Fruit fly (Drosophila melanogaster): ENCODE measurements around the gene Rab40.

Gene Rab40

DNA sequence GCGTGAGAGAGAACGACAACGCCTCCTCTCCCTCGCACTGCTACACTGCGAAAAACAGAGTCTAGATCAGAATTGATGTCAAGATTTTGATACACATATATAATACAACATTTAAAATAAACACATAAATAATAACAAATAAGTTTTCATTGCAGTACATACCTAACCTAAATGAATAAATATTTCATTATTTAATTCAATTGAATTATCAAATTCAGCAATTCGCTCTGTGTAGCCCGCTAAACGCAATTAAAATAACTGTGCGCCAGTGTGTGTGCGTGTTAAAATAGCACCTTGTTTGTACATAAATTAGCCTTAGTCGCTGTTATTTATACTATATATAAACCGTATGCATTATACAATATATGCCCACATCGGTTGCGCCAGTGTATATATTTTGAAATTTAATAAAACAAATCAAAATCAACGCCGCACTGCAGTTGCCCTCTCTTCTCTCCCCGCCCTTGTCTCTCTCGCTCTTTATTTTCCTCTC, 9.4 kb upstream of the Rab40 start:
- TF ChIP-seq gl (tag; optimal IDR thresholded peaks at IDR 0.05) (peak; percentile 76), CG9948 (tag; optimal IDR thresholded peaks at IDR 0.05) (peak; percentile 90), Pif1A (GFP tag; optimal IDR thresholded peaks at IDR 0.05) (peak; percentile 90), CG34367 (tag; optimal IDR thresholded peaks at IDR 0.05) (peak; percentile 85), CG14655 (GFP tag; optimal IDR thresholded peaks at IDR 0.05) (peak; percentile 94), EcR (GFP tag; optimal IDR thresholded peaks at IDR 0.05) (no peak), fd96Ca (GFP tag; IDR thresholded peaks at IDR 0.05) (peak; percentile 91), Pif1B (GFP tag; optimal IDR thresholded peaks at IDR 0.05) (peak; percentile 89), Ets98B (GFP tag; IDR thresholded peaks at IDR 0.05) (peak; percentile 95), CG10348 (GFP tag; IDR thresholded peaks at IDR 0.05) (peak; percentile 83), D1 (tag; optimal IDR thresholded peaks at IDR 0.05) (peak; percentile 77), CG12605 (GFP tag; IDR thresholded peaks at IDR 0.05) (peak; percentile 93), CG4496 (GFP tag; IDR thresholded peaks at IDR 0.05) (peak; percentile 98), CG13204 (GFP tag; optimal IDR thresholded peaks at IDR 0.05) (peak; percentile 68), CG15710 (tag; optimal IDR thresholded peaks at IDR 0.05) (peak; percentile 89), rn (GFP tag; IDR thresholded peaks at IDR 0.05) (peak; percentile 91), CG8301 (tag; optimal IDR thresholded peaks at IDR 0.05) (peak; percentile 91), Snoo (tag; optimal IDR thresholded peaks at IDR 0.05) (peak; percentile 92), CG32121 (GFP tag; IDR thresholded peaks at IDR 0.05) (peak; percentile 98), CG17806 (tag; optimal IDR thresholded peaks at IDR 0.05) (peak; percentile 86), CG8159 (tag; optimal IDR thresholded peaks at IDR 0.05) (peak; percentile 92)

- TF ChIP-seq CG17806 (tag; optimal IDR thresholded peaks at IDR 0.05) (no peak), CG32121 (GFP tag; IDR thresholded peaks at IDR 0.05) (peak; percentile 27; the same call in 1 of the 2 replicates), CG15710 (tag; optimal IDR thresholded peaks at IDR 0.05) (no peak), Pif1A (GFP tag; optimal IDR thresholded peaks at IDR 0.05) (no peak), Ets98B (GFP tag; IDR thresholded peaks at IDR 0.05) (peak; percentile 27; the same call in 1 of the 2 replicates), CG12605 (GFP tag; IDR thresholded peaks at IDR 0.05) (peak; percentile 46), CG9948 (tag; optimal IDR thresholded peaks at IDR 0.05) (no peak), CG8159 (tag; optimal IDR thresholded peaks at IDR 0.05) (no peak), CG34367 (tag; optimal IDR thresholded peaks at IDR 0.05) (no peak), CG8301 (tag; optimal IDR thresholded peaks at IDR 0.05) (no peak), fd96Ca (GFP tag; IDR thresholded peaks at IDR 0.05) (peak; percentile 58; the same call in 2 of the 3 replicates), CG10348 (GFP tag; IDR thresholded peaks at IDR 0.05) (no peak), CG4496 (GFP tag; IDR thresholded peaks at IDR 0.05) (peak; percentile 68; the same call in 2 of the 3 replicates)
These were observed 8.5 kb upstream of the Rab40 start for dm6 chrX:12471408-12471807.

DNA sequence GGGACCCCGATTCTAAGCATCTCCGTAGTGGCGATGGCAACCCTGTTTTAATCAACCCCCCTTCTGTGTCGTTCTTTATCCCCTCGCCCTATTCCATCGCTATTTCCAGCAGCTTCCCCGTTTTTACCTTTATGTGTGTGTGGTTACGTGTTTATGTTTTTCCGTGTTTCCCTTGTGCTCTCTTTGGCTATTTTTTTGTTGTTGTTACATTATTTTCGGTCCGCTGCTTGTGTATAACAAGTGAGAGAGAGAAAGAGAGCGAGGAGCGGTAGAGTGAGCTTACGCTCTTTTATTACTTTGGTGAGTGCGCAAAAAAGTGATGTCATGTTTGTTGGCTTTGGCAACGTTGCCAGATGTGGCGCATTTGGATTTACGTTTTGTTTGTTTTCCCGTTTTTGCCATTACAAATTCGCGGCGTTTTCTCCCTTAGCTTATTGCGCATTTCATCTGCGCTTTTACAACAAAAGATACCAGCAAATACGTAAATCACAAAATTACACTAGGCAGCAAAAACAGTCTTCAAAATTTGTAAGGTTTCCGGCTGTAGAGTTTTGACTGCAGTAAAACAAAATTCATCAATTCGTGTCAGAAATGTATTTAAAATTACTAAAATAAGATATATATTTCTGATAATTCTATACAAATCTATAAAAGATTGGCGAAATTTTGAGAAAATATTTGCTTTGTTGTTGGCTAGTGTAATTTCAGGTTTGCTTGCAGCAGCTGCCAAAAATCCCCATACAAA, 7.4 kb upstream of the Rab40 start:
- peak; percentile 6; the same call in 1 of the 2 replicates for TF ChIP-seq CG12605 (GFP tag; IDR thresholded peaks at IDR 0.05)
- TF ChIP-seq CG8301 (tag; optimal IDR thresholded peaks at IDR 0.05), result peak; percentile 6
- TF ChIP-seq CG34367 (tag; optimal IDR thresholded peaks at IDR 0.05), result no peak
- peak; percentile 64; the same call in 2 of the 3 replicates for TF ChIP-seq CG4496 (GFP tag; IDR thresholded peaks at IDR 0.05)
- TF ChIP-seq EcR (GFP tag; optimal IDR thresholded peaks at IDR 0.05), result no peak
- no peak for TF ChIP-seq D1 (tag; optimal IDR thresholded peaks at IDR 0.05)
- peak; percentile 51; the same call in 1 of the 2 replicates for TF ChIP-seq Ets98B (GFP tag; IDR thresholded peaks at IDR 0.05)
- TF ChIP-seq CG13204 (GFP tag; optimal IDR thresholded peaks at IDR 0.05), result no peak
- peak; percentile 2 for TF ChIP-seq Pif1A (GFP tag; optimal IDR thresholded peaks at IDR 0.05)
- TF ChIP-seq CG17806 (tag; optimal IDR thresholded peaks at IDR 0.05), result no peak
- TF ChIP-seq CG10348 (GFP tag; IDR thresholded peaks at IDR 0.05), result no peak
- peak; percentile 29 for TF ChIP-seq CG8159 (tag; optimal IDR thresholded peaks at IDR 0.05)
- TF ChIP-seq fd96Ca (GFP tag; IDR thresholded peaks at IDR 0.05), result peak; percentile 61; the same call in 2 of the 3 replicates
- TF ChIP-seq CG32121 (GFP tag; IDR thresholded peaks at IDR 0.05), result peak; percentile 18; the same call in 1 of the 2 replicates
- no peak for TF ChIP-seq rn (GFP tag; IDR thresholded peaks at IDR 0.05)
- TF ChIP-seq CG14655 (GFP tag; optimal IDR thresholded peaks at IDR 0.05), result peak; percentile 50
- no peak for TF ChIP-seq gl (tag; optimal IDR thresholded peaks at IDR 0.05)
- peak; percentile 24 for TF ChIP-seq CG9948 (tag; optimal IDR thresholded peaks at IDR 0.05)
- peak; percentile 59 for TF ChIP-seq Snoo (tag; optimal IDR thresholded peaks at IDR 0.05)
- no peak for TF ChIP-seq CG15710 (tag; optimal IDR thresholded peaks at IDR 0.05)
- no peak for TF ChIP-seq Pif1B (GFP tag; optimal IDR thresholded peaks at IDR 0.05)

DNA sequence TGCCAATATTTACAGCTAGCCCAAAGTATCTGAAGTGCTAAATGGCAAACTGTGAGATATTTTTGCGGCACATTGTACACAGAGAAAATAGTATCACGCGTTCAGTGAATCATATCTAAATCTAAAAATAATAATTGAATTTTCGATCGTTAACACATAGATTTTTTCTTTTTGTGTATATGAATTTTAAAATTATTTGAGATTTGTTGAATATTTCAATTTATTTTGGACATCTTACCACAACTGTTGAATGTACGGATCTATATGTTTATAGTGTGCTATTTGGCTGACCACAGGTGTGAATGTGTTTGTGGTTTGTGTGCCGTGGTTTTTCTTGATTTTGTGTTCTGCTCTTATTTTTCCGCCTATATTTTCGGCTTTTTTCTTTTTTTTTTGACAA, 6.9 kb upstream of the Rab40 start:
- TF ChIP-seq Pif1A (GFP tag; optimal IDR thresholded peaks at IDR 0.05) (peak; percentile 44), CG9948 (tag; optimal IDR thresholded peaks at IDR 0.05) (peak; percentile 17), Pif1B (GFP tag; optimal IDR thresholded peaks at IDR 0.05) (no peak), CG15710 (tag; optimal IDR thresholded peaks at IDR 0.05) (no peak), CG8301 (tag; optimal IDR thresholded peaks at IDR 0.05) (peak; percentile 27), CG14655 (GFP tag; optimal IDR thresholded peaks at IDR 0.05) (peak; percentile 58), CG4496 (GFP tag; IDR thresholded peaks at IDR 0.05) (peak; percentile 54; the same call in 2 of the 3 replicates), D1 (tag; optimal IDR thresholded peaks at IDR 0.05) (peak; percentile 31), Ets98B (GFP tag; IDR thresholded peaks at IDR 0.05) (peak; percentile 12; the same call in 1 of the 2 replicates), CG32121 (GFP tag; IDR thresholded peaks at IDR 0.05) (0 out of 2 replicates have a peak, but pooled peaks have one; percentile 18), rn (GFP tag; IDR thresholded peaks at IDR 0.05) (no peak)

- TF ChIP-seq CG8159 (tag; optimal IDR thresholded peaks at IDR 0.05) (no peak), Pif1A (GFP tag; optimal IDR thresholded peaks at IDR 0.05) (no peak), CG14655 (GFP tag; optimal IDR thresholded peaks at IDR 0.05) (no peak), Snoo (tag; optimal IDR thresholded peaks at IDR 0.05) (no peak), CG8301 (tag; optimal IDR thresholded peaks at IDR 0.05) (no peak), Pif1B (GFP tag; optimal IDR thresholded peaks at IDR 0.05) (no peak)
These were observed 6.3 kb upstream of the Rab40 start for dm6 chrX:12469172-12469571.
